Worm (Caenorhabditis elegans): ENCODE data around the gene str-8.

- TF ChIP-seq snpc-4 (GFP tag; optimal IDR thresholded peaks at IDR 0.05) (peak; percentile 36), snpc-4 (tag; optimal IDR thresholded peaks at IDR 0.05) (peak; percentile 70 to 86 (median 81)), nhr-120 (GFP tag; IDR thresholded peaks at IDR 0.05) (no peak), egrh-3 (GFP tag; IDR thresholded peaks at IDR 0.05) (no peak), lag-1 (GFP tag; IDR thresholded peaks at IDR 0.05) (no peak), tlf-1 (GFP tag; optimal IDR thresholded peaks at IDR 0.05) (peak; percentile 88), T26A5.8 (tag; optimal IDR thresholded peaks at IDR 0.05) (no peak), B0261.1 (tag; optimal IDR thresholded peaks at IDR 0.05) (peak; percentile 34), him-1 (tag; optimal IDR thresholded peaks at IDR 0.05) (peak; percentile 65), F57A8.1 (GFP tag; optimal IDR thresholded peaks at IDR 0.05) (no peak), rcor-1 (GFP tag; IDR thresholded peaks at IDR 0.05) (peak; percentile 90)
Measured at ce11 chrV:15766122-15766594, 11.3 kb downstream of the str-8 start, which contains the start of the genes haf-3 and F57A10.2.

All from whole organism, young adult.